Fruit fly (Drosophila melanogaster): ENCODE data around the gene CG17186.

The CG17186 gene

dm6 chr3R:19830973-19831372 is 46.3 kb downstream of the CG17186 start (continued):
- TF ChIP-seq CG3065 (GFP tag; optimal IDR thresholded peaks at IDR 0.05) (peak; percentile 4), pho (GFP tag; optimal IDR thresholded peaks at IDR 0.05) (no peak), exex (tag; optimal IDR thresholded peaks at IDR 0.05) (no peak), CG10321 (GFP tag; IDR thresholded peaks at IDR 0.05) (no peak; the same call in 1 of the 2 replicates), knrl (GFP tag; IDR thresholded peaks at IDR 0.05; ENCODE audit: partially characterized antibody) (no peak), Dll (GFP tag; IDR thresholded peaks at IDR 0.05; ENCODE audit: partially characterized antibody) (no peak), CG14441 (GFP tag; IDR thresholded peaks at IDR 0.05) (peak; percentile 80), crc (GFP tag; optimal IDR thresholded peaks at IDR 0.05) (no peak), Ssrp (tag; optimal IDR thresholded peaks at IDR 0.05) (peak; percentile 50), Eip74EF (GFP tag; optimal IDR thresholded peaks at IDR 0.05) (peak in 1 of 2 experiments; percentile 13), Mes4 (GFP tag; optimal IDR thresholded peaks at IDR 0.05) (no peak), Fer2 (tag; optimal IDR thresholded peaks at IDR 0.05) (peak; percentile 26), aop (GFP tag; IDR thresholded peaks at IDR 0.05) (no peak), chinmo (GFP tag; IDR thresholded peaks at IDR 0.05; ENCODE audit: partially characterized antibody) (no peak), Adf1 (GFP tag; IDR thresholded peaks at IDR 0.05) (peak; percentile 13; the same call in 1 of the 2 replicates), gcm (GFP tag; optimal IDR thresholded peaks at IDR 0.05) (peak; percentile 73), HLH54F (GFP tag; optimal IDR thresholded peaks at IDR 0.05) (peak; percentile 8), ttk (GFP tag; IDR thresholded peaks at IDR 0.05) (peak; percentile 47; the same call in 1 of the 2 replicates), CG3726 (GFP tag; IDR thresholded peaks at IDR 0.05) (no peak), ssp (GFP tag; IDR thresholded peaks at IDR 0.05) (0 out of 2 replicates have a peak, but pooled peaks have one; percentile 42), stwl (tag; optimal IDR thresholded peaks at IDR 0.05) (no peak), CG13624 (GFP tag; optimal IDR thresholded peaks at IDR 0.05) (peak; percentile 12), HmgD (GFP tag; optimal IDR thresholded peaks at IDR 0.05) (no peak), slbo (GFP tag; IDR thresholded peaks at IDR 0.05) (peak; percentile 56), inv (GFP tag; IDR thresholded peaks at IDR 0.05; ENCODE audit: partially characterized antibody) (no peak), nmo (GFP tag; optimal IDR thresholded peaks at IDR 0.05) (peak; percentile 14), HLH3B (GFP tag; IDR thresholded peaks at IDR 0.05) (peak; percentile 75), CG17385 (GFP tag; optimal IDR thresholded peaks at IDR 0.05) (peak; percentile 55), CG8281 (tag; optimal IDR thresholded peaks at IDR 0.05) (peak; percentile 42), gfzf (GFP tag; optimal IDR thresholded peaks at IDR 0.05) (no peak), zfh1 (GFP tag; IDR thresholded peaks at IDR 0.05) (peak; percentile 58; the same call in 2 of the 3 replicates), CG2875 (GFP tag; optimal IDR thresholded peaks at IDR 0.05) (peak; percentile 11), bsh (GFP tag; optimal IDR thresholded peaks at IDR 0.05) (peak in 1 of 2 experiments; percentile 60), Aef1 (GFP tag; IDR thresholded peaks at IDR 0.05) (peak; percentile 41; the same call in 1 of the 3 replicates), lov (optimal IDR thresholded peaks at IDR 0.05) (no peak), lov (GFP tag; IDR thresholded peaks at IDR 0.05) (no peak), CG1233 (GFP tag; optimal IDR thresholded peaks at IDR 0.05) (no peak), CG5245 (GFP tag; optimal IDR thresholded peaks at IDR 0.05) (peak; percentile 1), CG30403 (GFP tag; optimal IDR thresholded peaks at IDR 0.05) (peak; percentile 78), CG11695 (GFP tag; IDR thresholded peaks at IDR 0.05) (peak; percentile 69; the same call in 1 of the 3 replicates), CG1832 (GFP tag; optimal IDR thresholded peaks at IDR 0.05) (no peak), CG13894 (tag; optimal IDR thresholded peaks at IDR 0.05) (no peak), CG14710 (tag; optimal IDR thresholded peaks at IDR 0.05) (no peak), CG42726 (GFP tag; IDR thresholded peaks at IDR 0.05; ENCODE audit: partially characterized antibody) (no peak), CG11085 (GFP tag; IDR thresholded peaks at IDR 0.05) (0 out of 2 replicates have a peak, but pooled peaks have one; percentile 20), CG6683 (GFP tag; optimal IDR thresholded peaks at IDR 0.05) (peak; percentile 14), CG32767 (GFP tag; IDR thresholded peaks at IDR 0.05) (peak; percentile 44; the same call in 1 of the 2 replicates), MTF-1 (GFP tag; optimal IDR thresholded peaks at IDR 0.05; ENCODE audit: borderline replicate concordance) (no peak), CG3163 (GFP tag; optimal IDR thresholded peaks at IDR 0.05) (peak; percentile 6), Taf1 (GFP tag; IDR thresholded peaks at IDR 0.05) (peak; percentile 34; the same call in 1 of the 2 replicates)

Measured in whole organism, embryonic.